Worm (Caenorhabditis elegans) whole organism, late embryonic: ENCODE data around the gene ceh-48.

ENCODE experiments used
- K02D7.2 ChIP-seq: sonication (generic microtip); optimal IDR thresholded peaks from 2 replicates; lab custom pipeline; 2017; ENCODE audit warnings: mild to moderate bottlenecking, missing genetic modification characterization, missing compliant biosample characterization
- K09A11.1 ChIP-seq: sonication (generic microtip); optimal IDR thresholded peaks from 2 replicates; lab custom pipeline; 2017; ENCODE audit warnings: antibody characterized with exemption, mild to moderate bottlenecking, missing genetic modification characterization, missing compliant biosample characterization; ENCODE audit not compliant: insufficient read depth
- Y22D7AL.16 ChIP-seq: sonication (generic microtip); optimal IDR thresholded peaks from 2 replicates; lab custom pipeline; 2016; ENCODE audit warnings: missing genetic modification characterization, missing compliant biosample characterization
- ahr-1 ChIP-seq: sonication (generic microtip); optimal IDR thresholded peaks from 2 replicates; lab custom pipeline; 2016; ENCODE audit warnings: missing genetic modification characterization, missing compliant biosample characterization
- ama-1 ChIP-seq: fragments of 150-350 bp; optimal IDR thresholded peaks from 2 replicates; lab custom pipeline; 2014
- ceh-2 ChIP-seq: sonication (generic microtip); optimal IDR thresholded peaks from 2 replicates; lab custom pipeline; 2016; ENCODE audit warnings: missing genotype, missing genetic modification characterization, missing compliant biosample characterization
- che-1 ChIP-seq: sonication (generic microtip); optimal IDR thresholded peaks from 2 replicates; lab custom pipeline; 2016; ENCODE audit warnings: mild to moderate bottlenecking, missing genetic modification characterization, missing compliant biosample characterization
- hlh-30 ChIP-seq: sonication (generic microtip); optimal IDR thresholded peaks from 2 replicates; lab custom pipeline; 2017; ENCODE audit warnings: antibody characterized with exemption, missing genetic modification characterization, missing compliant biosample characterization; ENCODE audit not compliant: insufficient read depth
- lin-11 ChIP-seq: fragments of 200-800 bp; sonication (Bioruptor generic); optimal IDR thresholded peaks from 2 replicates; lab custom pipeline; 2018; ENCODE audit warnings: mild to moderate bottlenecking, missing genetic modification characterization, missing compliant biosample characterization
- sdc-2 ChIP-seq: sonication (generic microtip); optimal IDR thresholded peaks from 2 replicates; lab custom pipeline; 2016; ENCODE audit warnings: missing genotype, missing genetic modification characterization, missing compliant biosample characterization
- sox-4 ChIP-seq: sonication (generic microtip); optimal IDR thresholded peaks from 2 replicates; lab custom pipeline; 2017; ENCODE audit warnings: mild to moderate bottlenecking, missing genetic modification characterization, inconsistent platforms, missing compliant biosample characterization
- unc-3 ChIP-seq, 2 experiments: fragments of 200-800 bp in 1 of 2; sonication (Bioruptor generic) in 1 of 2; sonication (generic microtip) in 1 of 2; conservative IDR thresholded peaks in 1 of 2; optimal IDR thresholded peaks in 1 of 2; 2 replicates each; pipeline versions ENCODE4 v1.3.6 to Lab custom; 2016 to 2022; ENCODE audit warnings: missing compliant biosample characterization in 2 of 2, missing genetic modification characterization in 2 of 2, missing genetic modification reagents in 1 of 2
- ztf-16 ChIP-seq: sonication (generic microtip); optimal IDR thresholded peaks from 2 replicates; lab custom pipeline; 2017; ENCODE audit warnings: missing genetic modification characterization, missing compliant biosample characterization

DNA sequence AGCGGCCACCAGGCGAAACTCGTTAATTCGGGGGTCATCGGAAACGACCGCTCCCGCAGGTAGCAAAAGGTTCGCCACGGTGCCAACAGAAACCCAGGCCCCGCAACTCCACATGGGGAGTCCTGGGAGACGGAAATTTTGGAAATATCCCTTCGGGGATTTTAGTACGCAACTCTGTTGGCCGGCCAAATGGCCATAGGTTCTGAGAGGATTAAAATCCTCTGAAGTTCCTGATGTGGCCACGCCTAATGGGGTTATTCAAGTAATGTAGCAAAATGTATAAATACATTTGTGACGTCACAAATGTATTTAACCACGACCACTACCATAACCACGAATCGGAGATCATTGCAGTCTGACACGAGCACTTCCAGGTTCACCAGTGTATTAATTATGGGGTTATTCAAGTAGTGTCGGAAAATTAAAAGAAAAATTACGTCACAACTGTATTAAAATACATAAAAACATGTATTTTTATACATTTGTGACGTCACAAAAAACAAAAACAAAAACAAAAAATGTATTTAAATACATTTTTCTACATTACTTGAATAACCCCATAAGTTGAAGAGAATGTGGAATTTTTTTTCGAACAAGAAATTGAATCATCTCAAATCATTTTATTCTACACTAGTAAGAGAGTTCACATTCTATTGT lies 18.5 kb upstream of the ceh-48 start:
- no peak for TF ChIP-seq che-1 (tag; lab: Kevin White, UChicago)
- TF ChIP-seq ahr-1 (tag; lab: Kevin White, UChicago): no peak
- no peak for TF ChIP-seq sdc-2 (tag; lab: Kevin White, UChicago)
- no peak for TF ChIP-seq ceh-2 (tag; lab: Kevin White, UChicago)
- no peak for TF ChIP-seq hlh-30 (tag; lab: Kevin White, UChicago)
- TF ChIP-seq K09A11.1 (tag; lab: Kevin White, UChicago): no peak
- TF ChIP-seq ztf-16 (tag; lab: Kevin White, UChicago): no peak
- no peak for TF ChIP-seq K02D7.2 (tag; lab: Kevin White, UChicago)
- no peak for TF ChIP-seq Y22D7AL.16 (tag; lab: Kevin White, UChicago)
- TF ChIP-seq lin-11 (tag; lab: Kevin White, UChicago): no peak
- no peak for TF ChIP-seq sox-4
- no peak for TF ChIP-seq ama-1
- no peak for TF ChIP-seq unc-3 (GFP tag; conservative IDR thresholded peaks at IDR 0.05; lab: Robert Waterston, UW)
- no peak for TF ChIP-seq unc-3 (tag; optimal IDR thresholded peaks at IDR 0.05; lab: Kevin White, UChicago)
